Worm (Caenorhabditis elegans) whole organism, early embryonic: ENCODE measurements around the gene col-132.

Source experiments
- B0310.2 ChIP-seq: sonication (generic microtip); optimal IDR thresholded peaks from 2 replicates; lab custom pipeline; 2016; ENCODE audit warnings: mild to moderate bottlenecking, missing genetic modification characterization, missing compliant biosample characterization
- F13C5.2 ChIP-seq: sonication (generic microtip); optimal IDR thresholded peaks from 2 replicates; lab custom pipeline; 2017; ENCODE audit warnings: mild to moderate bottlenecking, missing genetic modification characterization, inconsistent platforms, missing compliant biosample characterization
- aly-1 ChIP-seq: sonication (generic microtip); optimal IDR thresholded peaks from 2 replicates; lab custom pipeline; 2016; ENCODE audit warnings: missing genetic modification characterization, missing compliant biosample characterization
- ama-1 ChIP-seq: fragments of 150-350 bp; optimal IDR thresholded peaks from 2 replicates; lab custom pipeline; 2014
- ets-7 ChIP-seq: sonication (generic microtip); optimal IDR thresholded peaks from 2 replicates; lab custom pipeline; 2016; ENCODE audit warnings: missing genotype, missing genetic modification characterization, missing compliant biosample characterization
- flt-1 ChIP-seq: fragments of 200-800 bp; sonication (Bioruptor generic); IDR thresholded peaks from 2 replicates; pipeline ENCODE4 v1.3.6; 2022; ENCODE audit warnings: missing genetic modification characterization, missing compliant biosample characterization
- hnd-1 ChIP-seq: sonication (generic microtip); optimal IDR thresholded peaks from 2 replicates; lab custom pipeline; 2016; ENCODE audit warnings: missing genetic modification characterization, missing compliant biosample characterization
- tbx-11 ChIP-seq: fragments of 200-800 bp; sonication (Bioruptor generic); IDR thresholded peaks from 2 replicates; pipeline ENCODE4 v1.3.6; 2022; ENCODE audit warnings: missing genetic modification characterization, missing compliant biosample characterization
- tbx-37 ChIP-seq: fragments of 200-800 bp; sonication (Bioruptor generic); conservative IDR thresholded peaks from 2 replicates; pipeline ENCODE4 v1.3.6; 2022; ENCODE audit warnings: missing genetic modification reagents, missing genetic modification characterization, missing compliant biosample characterization
- tra-4 ChIP-seq: sonication (generic microtip); optimal IDR thresholded peaks from 2 replicates; lab custom pipeline; 2017; ENCODE audit warnings: missing genetic modification characterization, missing compliant biosample characterization

- TF ChIP-seq ama-1 (lab: Kevin White, UChicago) (no peak), F13C5.2 (no peak), tbx-11 (no peak), hnd-1 (tag; lab: Kevin White, UChicago) (no peak), aly-1 (tag; lab: Kevin White, UChicago) (no peak), tra-4 (no peak), flt-1 (no peak), tbx-37 (no peak), ets-7 (tag; lab: Kevin White, UChicago) (no peak), B0310.2 (tag; lab: Kevin White, UChicago) (no peak)
Measured at ce11 chrIV:13056026-13056425, 34.8 kb downstream of the col-132 start, which contains the start of gene scl-1.
